Fruit fly (Drosophila melanogaster): Measurements from ENCODE around the gene CG15005.
A peak's percentile ranks its signal among the peaks of the same experiment; 100 is the strongest.

- TF ChIP-seq CG7101 (tag; optimal IDR thresholded peaks at IDR 0.05) (no peak), Clk (GFP tag; optimal IDR thresholded peaks at IDR 0.05) (peak; percentile 15), pad (GFP tag; optimal IDR thresholded peaks at IDR 0.05) (no peak), ovo (GFP tag; optimal IDR thresholded peaks at IDR 0.05) (no peak), CG5204 (GFP tag; optimal IDR thresholded peaks at IDR 0.05) (no peak), Mnt (GFP tag; optimal IDR thresholded peaks at IDR 0.05) (no peak), CG33017 (tag; optimal IDR thresholded peaks at IDR 0.05) (no peak), cic (GFP tag; optimal IDR thresholded peaks at IDR 0.05) (peak; percentile 18)
Observed at dm6 chr3L:4227164-4227563, 23.0 kb upstream of the CG15005 start, which contains the start of gene CG46460.
